Worm (Caenorhabditis elegans): Measurements from ENCODE around the gene K08D9.2.

The K08D9.2 gene

ce11 chrV:3260075-3260474, 32.6 kb downstream of the K08D9.2 start, which contains the start of gene srbc-5:
TSS of gene srbc-5 (plus strand) at chrV:3260375.
- TF ChIP-seq ces-1 (GFP tag; optimal IDR thresholded peaks at IDR 0.05) (no peak), ztf-11 (tag; optimal IDR thresholded peaks at IDR 0.05) (no peak), lsy-2 (tag; optimal IDR thresholded peaks at IDR 0.05) (no peak), flh-1 (GFP tag; optimal IDR thresholded peaks at IDR 0.05) (no peak), elt-3 (tag; optimal IDR thresholded peaks at IDR 0.05) (no peak)

- no peak for TF ChIP-seq nhr-76 (tag; optimal IDR thresholded peaks at IDR 0.05)
- no peak for TF ChIP-seq ztf-11 (tag; optimal IDR thresholded peaks at IDR 0.05)
- TF ChIP-seq lsy-2 (tag; optimal IDR thresholded peaks at IDR 0.05): no peak
- no peak for TF ChIP-seq blmp-1 (tag; optimal IDR thresholded peaks at IDR 0.05)
- TF ChIP-seq M03D4.4 (tag; optimal IDR thresholded peaks at IDR 0.05): no peak
- TF ChIP-seq ham-2 (GFP tag; optimal IDR thresholded peaks at IDR 0.05): no peak
- no peak for TF ChIP-seq ceh-83 (GFP tag; optimal IDR thresholded peaks at IDR 0.05)
- no peak for TF ChIP-seq sem-2 (GFP tag; optimal IDR thresholded peaks at IDR 0.05)
- TF ChIP-seq unc-39 (tag; optimal IDR thresholded peaks at IDR 0.05): no peak
- TF ChIP-seq elt-3 (tag; optimal IDR thresholded peaks at IDR 0.05): no peak
- TF ChIP-seq hlh-1 (tag; optimal IDR thresholded peaks at IDR 0.05): no peak
- TF ChIP-seq lin-32 (GFP tag; optimal IDR thresholded peaks at IDR 0.05): no peak
- no peak for TF ChIP-seq unc-120 (tag; optimal IDR thresholded peaks at IDR 0.05; ENCODE audit: poor library complexity, severe bottlenecking)
- no peak for TF ChIP-seq nhr-28 (tag; optimal IDR thresholded peaks at IDR 0.05)
- no peak for TF ChIP-seq ceh-43 (GFP tag; optimal IDR thresholded peaks at IDR 0.05)
- TF ChIP-seq zip-8 (tag; optimal IDR thresholded peaks at IDR 0.05): no peak
- TF ChIP-seq cnd-1 (tag; optimal IDR thresholded peaks at IDR 0.05): no peak
- TF ChIP-seq nhr-12 (tag; optimal IDR thresholded peaks at IDR 0.05): no peak
- TF ChIP-seq sptf-1 (tag; optimal IDR thresholded peaks at IDR 0.05): no peak
- no peak for TF ChIP-seq elt-1 (tag; optimal IDR thresholded peaks at IDR 0.05; ENCODE audit: borderline replicate concordance, insufficient read depth)
These were observed 38.7 kb downstream of the K08D9.2 start, which contains the start of gene T28A11.17 for ce11 chrV:3266189-3266588. TSS of gene T28A11.17 (minus strand) at chrV:3266289.

ce11 chrV:3267950-3268349, 40.5 kb downstream of the K08D9.2 start, which contains the start of gene T28A11.18:
TSS of gene T28A11.18 (minus strand) at chrV:3268050.
- no peak for TF ChIP-seq lin-13 (tag; optimal IDR thresholded peaks at IDR 0.05)
- no peak for TF ChIP-seq ham-2 (GFP tag; optimal IDR thresholded peaks at IDR 0.05)
- TF ChIP-seq mls-2 (tag; optimal IDR thresholded peaks at IDR 0.05): no peak
- no peak for TF ChIP-seq snpc-4 (tag; optimal IDR thresholded peaks at IDR 0.05)
- no peak for TF ChIP-seq sptf-1 (tag; optimal IDR thresholded peaks at IDR 0.05)
- no peak for TF ChIP-seq ztf-11 (tag; optimal IDR thresholded peaks at IDR 0.05)
- TF ChIP-seq ceh-43 (GFP tag; optimal IDR thresholded peaks at IDR 0.05): no peak
- no peak for TF ChIP-seq nhr-28 (tag; optimal IDR thresholded peaks at IDR 0.05)
- TF ChIP-seq ceh-83 (GFP tag; optimal IDR thresholded peaks at IDR 0.05): no peak
- no peak for TF ChIP-seq tbx-8 (GFP tag; optimal IDR thresholded peaks at IDR 0.05)
- no peak for TF ChIP-seq lsy-2 (tag; optimal IDR thresholded peaks at IDR 0.05)
- no peak for TF ChIP-seq nhr-2 (tag; optimal IDR thresholded peaks at IDR 0.05)
- TF ChIP-seq sem-2 (GFP tag; optimal IDR thresholded peaks at IDR 0.05): no peak
- no peak for TF ChIP-seq nhr-76 (tag; optimal IDR thresholded peaks at IDR 0.05)
- TF ChIP-seq blmp-1 (tag; optimal IDR thresholded peaks at IDR 0.05): no peak

- TF ChIP-seq nhr-2 (tag; optimal IDR thresholded peaks at IDR 0.05) (no peak), bed-3 (GFP tag; optimal IDR thresholded peaks at IDR 0.05) (no peak), ceh-43 (GFP tag; optimal IDR thresholded peaks at IDR 0.05) (no peak), ces-1 (GFP tag; optimal IDR thresholded peaks at IDR 0.05) (no peak), blmp-1 (tag; optimal IDR thresholded peaks at IDR 0.05) (no peak), ceh-83 (GFP tag; optimal IDR thresholded peaks at IDR 0.05) (no peak), nhr-12 (tag; optimal IDR thresholded peaks at IDR 0.05) (no peak), snpc-4 (tag; optimal IDR thresholded peaks at IDR 0.05) (no peak), M03D4.4 (tag; optimal IDR thresholded peaks at IDR 0.05) (no peak), sem-2 (GFP tag; optimal IDR thresholded peaks at IDR 0.05) (no peak), ztf-11 (tag; optimal IDR thresholded peaks at IDR 0.05) (no peak), pha-4 (tag; optimal IDR thresholded peaks at IDR 0.05) (no peak), unc-39 (tag; optimal IDR thresholded peaks at IDR 0.05) (no peak), tbx-8 (GFP tag; optimal IDR thresholded peaks at IDR 0.05) (no peak), unc-120 (tag; optimal IDR thresholded peaks at IDR 0.05; ENCODE audit: poor library complexity, severe bottlenecking) (no peak), mls-2 (tag; optimal IDR thresholded peaks at IDR 0.05) (no peak), nhr-237 (tag; optimal IDR thresholded peaks at IDR 0.05) (no peak)
These were observed 41.9 kb downstream of the K08D9.2 start, which contains the start of gene T28A11.19 for ce11 chrV:3269407-3269806. TSS of gene T28A11.19 (minus strand) at chrV:3269514.

- TF ChIP-seq sem-2 (GFP tag; optimal IDR thresholded peaks at IDR 0.05) (no peak), blmp-1 (tag; optimal IDR thresholded peaks at IDR 0.05) (no peak), ceh-43 (GFP tag; optimal IDR thresholded peaks at IDR 0.05) (no peak), bed-3 (GFP tag; optimal IDR thresholded peaks at IDR 0.05) (no peak), mep-1 (tag; optimal IDR thresholded peaks at IDR 0.05) (no peak), nhr-12 (tag; optimal IDR thresholded peaks at IDR 0.05) (no peak)
These were observed 45.7 kb downstream of the K08D9.2 start, which contains the start of gene T28A11.20 for ce11 chrV:3273156-3273555. TSS of gene T28A11.20 (minus strand) at chrV:3273256.

All from whole organism, mixed stage, embryonic.